Fruit fly (Drosophila melanogaster): ENCODE results near the gene Diap1.

Gene Diap1

DNA sequence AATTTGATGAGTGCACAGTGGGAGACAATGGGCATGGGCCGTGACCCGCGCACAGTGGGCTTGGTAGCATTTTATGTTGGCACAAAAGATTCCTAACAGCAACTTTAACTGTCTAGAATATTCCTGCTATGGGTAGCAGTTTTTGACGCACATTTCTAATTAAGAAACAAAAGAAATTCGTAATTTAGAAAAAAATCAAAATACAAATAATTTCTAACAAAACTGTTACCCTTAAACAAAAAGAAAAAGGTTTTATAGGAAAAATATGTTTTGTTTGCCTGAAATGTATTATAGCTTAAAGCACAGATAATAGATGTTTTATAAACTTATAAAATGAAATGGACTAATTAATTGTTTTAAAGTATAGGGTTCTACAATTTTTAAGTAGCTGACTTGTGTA lies 33.9 kb downstream of the Diap1 start (continued):
- TF ChIP-seq Gug (GFP tag; IDR thresholded peaks at IDR 0.05) (no peak), Sox14 (GFP tag; optimal IDR thresholded peaks at IDR 0.05) (no peak), svp (GFP tag) (no peak), Eip75B (GFP tag; optimal IDR thresholded peaks at IDR 0.05) (no peak), CG3032 (tag; optimal IDR thresholded peaks at IDR 0.05) (no peak), Met (GFP tag; optimal IDR thresholded peaks at IDR 0.05) (peak; percentile 27), Eip78C (GFP tag) (peak; percentile 78)

dm6 chr3L:16015765-16016760 lies 34.8 kb downstream of the Diap1 start:
- peak; percentile 47 for TF ChIP-seq CG6792 (GFP tag; optimal IDR thresholded peaks at IDR 0.05)
- TF ChIP-seq Hr38 (GFP tag; optimal IDR thresholded peaks at IDR 0.05) = no peak
- peak; percentile 30; the same call in 2 of the 3 replicates for TF ChIP-seq CG6163 (GFP tag; IDR thresholded peaks at IDR 0.05)
- no peak for TF ChIP-seq CG11294 (GFP tag; IDR thresholded peaks at IDR 0.05)
- peak; percentile 77 for TF ChIP-seq CG3032 (tag; optimal IDR thresholded peaks at IDR 0.05)
- no peak for TF ChIP-seq CG1621 (tag; optimal IDR thresholded peaks at IDR 0.05)
- peak; percentile 67 for TF ChIP-seq svp (GFP tag)
- TF ChIP-seq CG16779 (tag; optimal IDR thresholded peaks at IDR 0.05) = peak; percentile 16
- TF ChIP-seq salr (GFP tag; optimal IDR thresholded peaks at IDR 0.05) = peak in 1 of 2 experiments; percentile 39
- peak; percentile 47 for TF ChIP-seq achi (GFP tag; optimal IDR thresholded peaks at IDR 0.05)
- no peak for TF ChIP-seq vri (GFP tag; optimal IDR thresholded peaks at IDR 0.05)
- no peak for TF ChIP-seq CG15336 (GFP tag; IDR thresholded peaks at IDR 0.05)
- TF ChIP-seq fd85E (GFP tag; optimal IDR thresholded peaks at IDR 0.05) = no peak
- TF ChIP-seq CG34406 (GFP tag; optimal IDR thresholded peaks at IDR 0.05) = peak; percentile 64
- TF ChIP-seq CG11762 (GFP tag; optimal IDR thresholded peaks at IDR 0.05; ENCODE audit: insufficient read depth) = no peak
- TF ChIP-seq Ets21C (GFP tag; optimal IDR thresholded peaks at IDR 0.05) = no peak
- TF ChIP-seq CG10631 (GFP tag; optimal IDR thresholded peaks at IDR 0.05) = peak; percentile 56
- no peak for TF ChIP-seq Gug (GFP tag; IDR thresholded peaks at IDR 0.05)
- TF ChIP-seq fkh (GFP tag; optimal IDR thresholded peaks at IDR 0.05) = no peak
- TF ChIP-seq CG6808 (GFP tag; optimal IDR thresholded peaks at IDR 0.05) = peak; percentile 63
- peak; percentile 1 for TF ChIP-seq Sox14 (GFP tag; optimal IDR thresholded peaks at IDR 0.05)
- peak; percentile 50 for TF ChIP-seq CG10669 (GFP tag; optimal IDR thresholded peaks at IDR 0.05)
- peak; percentile 95 for TF ChIP-seq dsx (GFP tag; optimal IDR thresholded peaks at IDR 0.05; ENCODE audit: poor library complexity, severe bottlenecking)
- TF ChIP-seq CG9139 (GFP tag; optimal IDR thresholded peaks at IDR 0.05) = peak; percentile 43
- TF ChIP-seq lz (GFP tag; optimal IDR thresholded peaks at IDR 0.05) = peak; percentile 9
- TF ChIP-seq topi (GFP tag; optimal IDR thresholded peaks at IDR 0.05) = peak; percentile 48
- peak; percentile 45; the same call in 2 of the 3 replicates for TF ChIP-seq CG8119 (GFP tag; IDR thresholded peaks at IDR 0.05)
- no peak for TF ChIP-seq Hr39 (GFP tag; optimal IDR thresholded peaks at IDR 0.05)
- TF ChIP-seq CG3919 (GFP tag; optimal IDR thresholded peaks at IDR 0.05) = peak; percentile 58
- peak; percentile 69 for TF ChIP-seq CG8632 (GFP tag; optimal IDR thresholded peaks at IDR 0.05)
- peak; percentile 64 for TF ChIP-seq spab (GFP tag; optimal IDR thresholded peaks at IDR 0.05)
- no peak for TF ChIP-seq Sox15 (GFP tag; optimal IDR thresholded peaks at IDR 0.05)
- TF ChIP-seq Eip93F (GFP tag; optimal IDR thresholded peaks at IDR 0.05) = no peak
- peak; percentile 14 for TF ChIP-seq pdm3 (GFP tag; optimal IDR thresholded peaks at IDR 0.05)
- TF ChIP-seq Sox102F (GFP tag; optimal IDR thresholded peaks at IDR 0.05) = no peak
- TF ChIP-seq CG8319 (GFP tag; optimal IDR thresholded peaks at IDR 0.05) = no peak
- TF ChIP-seq CG4318 (GFP tag; optimal IDR thresholded peaks at IDR 0.05) = no peak
- peak; percentile 23 for TF ChIP-seq Met (GFP tag; optimal IDR thresholded peaks at IDR 0.05)
- TF ChIP-seq CG32006 (GFP tag; optimal IDR thresholded peaks at IDR 0.05) = peak; percentile 20
- no peak for TF ChIP-seq CG11902 (GFP tag; optimal IDR thresholded peaks at IDR 0.05)
- TF ChIP-seq eg (GFP tag; IDR thresholded peaks at IDR 0.05) = no peak
- TF ChIP-seq ss (GFP tag; optimal IDR thresholded peaks at IDR 0.05) = peak; percentile 57 to 80
- no peak for TF ChIP-seq Eip75B (GFP tag; optimal IDR thresholded peaks at IDR 0.05)
- TF ChIP-seq CG6854 (GFP tag; optimal IDR thresholded peaks at IDR 0.05) = no peak
- TF ChIP-seq dac (GFP tag; optimal IDR thresholded peaks at IDR 0.05) = no peak
- no peak for TF ChIP-seq Lpt (GFP tag; optimal IDR thresholded peaks at IDR 0.05)
